Worm (Caenorhabditis elegans): Measurements from ENCODE around the gene Y22D7AL.10.

- TF ChIP-seq dao-5 (tag; optimal IDR thresholded peaks at IDR 0.05), result peak; percentile 67
- TF ChIP-seq him-1 (tag; optimal IDR thresholded peaks at IDR 0.05), result peak; percentile 94
Measured at ce11 chrIII:1618915-1619314, at the start of gene Y22D7AL.10.
